Fruit fly (Drosophila melanogaster) whole organism, adult: ENCODE data around the gene RpL17.

Experiments
- CG5204 ChIP-seq: fragments of 200-800 bp; sonication (Bioruptor generic); optimal IDR thresholded peaks from 2 replicates; lab custom pipeline; 2016; ENCODE audit warnings: missing biosample characterization, missing genetic modification characterization
- Mnt ChIP-seq: fragments of 200-800 bp; sonication (Bioruptor generic); optimal IDR thresholded peaks from 2 replicates; lab custom pipeline; 2016; ENCODE audit warnings: missing biosample characterization, mild to moderate bottlenecking, missing genetic modification characterization
- cnc ChIP-seq, 2 experiments: fragments of >200 bp; optimal IDR thresholded peaks; 2 replicates each; lab custom pipeline; 2017
- kay ChIP-seq: fragments of 200-800 bp; sonication (Bioruptor generic); peaks from one replicate; lab custom pipeline; 2016; ENCODE audit warnings: missing biosample characterization, missing genetic modification characterization, borderline replicate concordance
- ovo ChIP-seq: fragments of 200-800 bp; sonication (Bioruptor generic); optimal IDR thresholded peaks from 2 replicates; lab custom pipeline; 2016; ENCODE audit warnings: missing biosample characterization, missing genetic modification characterization

DNA sequence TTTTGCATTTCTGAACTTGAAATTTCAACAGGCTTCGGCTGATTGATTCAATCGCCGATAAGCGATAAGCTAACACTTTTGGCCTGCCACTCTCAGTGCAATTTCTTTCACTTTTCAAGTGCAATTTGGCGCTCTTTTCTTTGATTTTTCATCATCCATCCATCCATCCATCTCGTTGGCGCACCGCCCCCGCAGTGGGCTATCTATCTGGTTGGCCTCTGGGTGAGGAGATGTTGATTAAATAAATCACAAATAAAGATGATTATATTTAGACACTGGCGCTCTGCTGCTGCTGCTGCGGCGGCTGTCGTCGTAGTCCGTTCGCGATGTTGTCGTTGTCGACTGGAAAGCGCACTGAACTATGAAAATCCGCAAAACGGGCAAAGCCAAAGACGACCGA is 46.9 kb upstream of the RpL17 start:
- TF ChIP-seq ovo (GFP tag; lab: Kevin White, UChicago) (no peak), cnc (optimal IDR thresholded peaks at IDR 0.05; lab: Kevin White, UChicago) (no peak), Mnt (no peak), kay (no peak), CG5204 (GFP tag; lab: Kevin White, UChicago) (no peak)
